Worm (Caenorhabditis elegans): ENCODE measurements around the gene srx-3.
A peak's percentile ranks its signal among the peaks of the same experiment; 100 is the strongest.

Gene srx-3

ce11 chrV:8990194-8990649, 15.1 kb upstream of the srx-3 start, which contains the start of gene F59E11.7:
TSS of gene F59E11.7 (plus strand) at chrV:8990244.
- TF ChIP-seq ceh-16 (tag; optimal IDR thresholded peaks at IDR 0.05), result no peak
- TF ChIP-seq sma-3 (GFP tag; optimal IDR thresholded peaks at IDR 0.05), result peak; percentile 11
- peak; percentile 77 for TF ChIP-seq nhr-25 (tag; optimal IDR thresholded peaks at IDR 0.05)
- TF ChIP-seq nhr-21 (tag; optimal IDR thresholded peaks at IDR 0.05), result no peak
- TF ChIP-seq crh-2 (tag; optimal IDR thresholded peaks at IDR 0.05), result no peak
- no peak for TF ChIP-seq unc-55 (GFP tag; optimal IDR thresholded peaks at IDR 0.05)
- TF ChIP-seq C34F6.9 (tag; optimal IDR thresholded peaks at IDR 0.05), result no peak
- no peak for TF ChIP-seq zag-1 (tag; optimal IDR thresholded peaks at IDR 0.05)
- no peak for TF ChIP-seq mab-5 (tag; optimal IDR thresholded peaks at IDR 0.05)
- no peak for TF ChIP-seq mbf-1 (tag; optimal IDR thresholded peaks at IDR 0.05)
- no peak for TF ChIP-seq ZK546.5 (tag; optimal IDR thresholded peaks at IDR 0.05)
- TF ChIP-seq nhr-6 (tag; optimal IDR thresholded peaks at IDR 0.05), result no peak

- no peak for TF ChIP-seq dmd-4 (tag; optimal IDR thresholded peaks at IDR 0.05)
- no peak for TF ChIP-seq elt-3 (tag; optimal IDR thresholded peaks at IDR 0.05)
- TF ChIP-seq gmeb-1 (tag; optimal IDR thresholded peaks at IDR 0.05), result no peak
- TF ChIP-seq Y55F3AM.14 (GFP tag; optimal IDR thresholded peaks at IDR 0.05), result no peak
- TF ChIP-seq sem-4 (tag; optimal IDR thresholded peaks at IDR 0.05), result no peak
- TF ChIP-seq F13H6.1 (tag; optimal IDR thresholded peaks at IDR 0.05), result no peak
- TF ChIP-seq blmp-1 (tag; optimal IDR thresholded peaks at IDR 0.05; ENCODE audit: insufficient read depth), result no peak
- no peak for TF ChIP-seq ceh-16 (tag; optimal IDR thresholded peaks at IDR 0.05)
- no peak for TF ChIP-seq elt-1 (tag; optimal IDR thresholded peaks at IDR 0.05)
- no peak for TF ChIP-seq ztf-1 (GFP tag; conservative IDR thresholded peaks at IDR 0.05)
- TF ChIP-seq sma-9 (GFP tag; optimal IDR thresholded peaks at IDR 0.05), result no peak
- TF ChIP-seq sma-9 (tag; optimal IDR thresholded peaks at IDR 0.05), result no peak
- TF ChIP-seq ama-1 (optimal IDR thresholded peaks at IDR 0.05), result no peak
- TF ChIP-seq ztf-11 (tag; optimal IDR thresholded peaks at IDR 0.05), result no peak
- TF ChIP-seq unc-39 (tag; optimal IDR thresholded peaks at IDR 0.05), result no peak
- no peak for TF ChIP-seq nhr-77 (tag; optimal IDR thresholded peaks at IDR 0.05)
- TF ChIP-seq skn-1 (tag; optimal IDR thresholded peaks at IDR 0.05), result no peak
- TF ChIP-seq ZK546.5 (tag; optimal IDR thresholded peaks at IDR 0.05), result no peak
- no peak for TF ChIP-seq R02D3.7 (tag; optimal IDR thresholded peaks at IDR 0.05)
- no peak for TF ChIP-seq snpc-4 (tag; optimal IDR thresholded peaks at IDR 0.05)
- TF ChIP-seq mab-5 (tag; optimal IDR thresholded peaks at IDR 0.05), result no peak
Observed at ce11 chrV:8991679-8992078, 13.7 kb upstream of the srx-3 start, which contains the start of gene F59E11.6. TSS of gene F59E11.6 (plus strand) at chrV:8991789.

- TF ChIP-seq sma-9 (GFP tag; optimal IDR thresholded peaks at IDR 0.05) (peak; percentile 42), sma-9 (tag; optimal IDR thresholded peaks at IDR 0.05) (no peak), ztf-11 (tag; optimal IDR thresholded peaks at IDR 0.05) (no peak), unc-39 (tag; optimal IDR thresholded peaks at IDR 0.05) (no peak), crh-2 (tag; optimal IDR thresholded peaks at IDR 0.05) (peak; percentile 15), nhr-21 (tag; optimal IDR thresholded peaks at IDR 0.05) (peak; percentile 45), sem-4 (tag; optimal IDR thresholded peaks at IDR 0.05) (peak; percentile 10), fos-1 (tag; optimal IDR thresholded peaks at IDR 0.05) (no peak), dmd-4 (tag; optimal IDR thresholded peaks at IDR 0.05) (no peak), blmp-1 (tag; optimal IDR thresholded peaks at IDR 0.05; ENCODE audit: insufficient read depth) (peak; percentile 91), sma-3 (GFP tag; optimal IDR thresholded peaks at IDR 0.05) (peak; percentile 33), nhr-25 (tag; optimal IDR thresholded peaks at IDR 0.05) (peak; percentile 33)
Observed at ce11 chrV:8994272-8994671, 11.1 kb upstream of the srx-3 start.

- TF ChIP-seq nhr-129 (tag; optimal IDR thresholded peaks at IDR 0.05) (no peak), nhr-25 (tag; optimal IDR thresholded peaks at IDR 0.05) (peak; percentile 35), sma-3 (GFP tag; optimal IDR thresholded peaks at IDR 0.05) (no peak), ztf-4 (tag; optimal IDR thresholded peaks at IDR 0.05) (no peak)
Observed at ce11 chrV:8994801-8995200, 10.5 kb upstream of the srx-3 start, which contains the start of gene F59E11.5. TSS of gene F59E11.5 (plus strand) at chrV:8995101.

ce11 chrV:9001175-9001574, 4.2 kb upstream of the srx-3 start, which contains the start of gene F59E11.2:
TSS of gene F59E11.2 (plus strand) at chrV:9001475.
- no peak for TF ChIP-seq nhr-21 (tag; optimal IDR thresholded peaks at IDR 0.05)
- no peak for TF ChIP-seq nhr-11 (tag; optimal IDR thresholded peaks at IDR 0.05)
- TF ChIP-seq peb-1 (tag; optimal IDR thresholded peaks at IDR 0.05), result no peak
- TF ChIP-seq aly-2 (tag; optimal IDR thresholded peaks at IDR 0.05), result no peak
- TF ChIP-seq nhr-237 (tag; optimal IDR thresholded peaks at IDR 0.05), result no peak
- no peak for TF ChIP-seq ceh-16 (tag; optimal IDR thresholded peaks at IDR 0.05)
- TF ChIP-seq ama-1 (optimal IDR thresholded peaks at IDR 0.05), result no peak
- no peak for TF ChIP-seq blmp-1 (tag; optimal IDR thresholded peaks at IDR 0.05; ENCODE audit: insufficient read depth)
- no peak for TF ChIP-seq lin-13 (GFP tag; optimal IDR thresholded peaks at IDR 0.05)
- TF ChIP-seq snpc-4 (tag; optimal IDR thresholded peaks at IDR 0.05), result no peak
- no peak for TF ChIP-seq alr-1 (tag; optimal IDR thresholded peaks at IDR 0.05)
- TF ChIP-seq nhr-77 (tag; optimal IDR thresholded peaks at IDR 0.05), result no peak
- TF ChIP-seq skn-1 (tag; optimal IDR thresholded peaks at IDR 0.05), result no peak
- no peak for TF ChIP-seq gmeb-1 (tag; optimal IDR thresholded peaks at IDR 0.05)
- no peak for TF ChIP-seq ztf-4 (tag; optimal IDR thresholded peaks at IDR 0.05)

All from whole organism, L2 larva.